Worm (Caenorhabditis elegans) whole organism, midembryonic: Measurements from ENCODE around the gene rga-9.

Experiments
- T22C8.4 ChIP-seq: fragments of 200-800 bp; sonication (Bioruptor generic); IDR thresholded peaks from 2 replicates; pipeline ENCODE4 v1.3.6; 2022; ENCODE audit warnings: missing genetic modification characterization, missing compliant biosample characterization
- cog-1 ChIP-seq: sonication (generic microtip); optimal IDR thresholded peaks from 2 replicates; lab custom pipeline; 2016; ENCODE audit warnings: missing genetic modification characterization, missing compliant biosample characterization
- flt-1 ChIP-seq: fragments of 200-800 bp; sonication (Bioruptor generic); IDR thresholded peaks from 2 replicates; pipeline ENCODE4 v1.3.6; 2022; ENCODE audit warnings: missing genetic modification characterization, missing compliant biosample characterization
- klf-2 ChIP-seq: fragments of 200-800 bp; sonication (Bioruptor generic); conservative IDR thresholded peaks from 2 replicates; pipeline ENCODE4 v1.3.6; 2022; ENCODE audit warnings: missing genetic modification reagents, missing genetic modification characterization, missing compliant biosample characterization
- med-1 ChIP-seq: sonication (generic microtip); optimal IDR thresholded peaks from 2 replicates; lab custom pipeline; 2017; ENCODE audit warnings: missing genetic modification characterization, mild to moderate bottlenecking, missing compliant biosample characterization, antibody characterized with exemption, missing genetic modification reagents; ENCODE audit not compliant: insufficient read depth
- ref-1 ChIP-seq: fragments of 200-800 bp; sonication (Bioruptor generic); conservative IDR thresholded peaks from 2 replicates; pipeline ENCODE4 v1.3.6; 2022; ENCODE audit warnings: missing genetic modification reagents, missing genetic modification characterization, missing compliant biosample characterization
- tab-1 ChIP-seq: fragments of 200-800 bp; sonication (Bioruptor generic); IDR thresholded peaks from 2 replicates; pipeline ENCODE4 v1.3.6; 2022; ENCODE audit warnings: missing genetic modification characterization, missing compliant biosample characterization
- ztf-23 ChIP-seq: fragments of 200-800 bp; sonication (Bioruptor generic); IDR thresholded peaks from 2 replicates; pipeline ENCODE4 v1.3.6; 2022; ENCODE audit warnings: missing genetic modification reagents, missing genetic modification characterization, missing compliant biosample characterization
- ztf-29 ChIP-seq: fragments of 200-800 bp; sonication (Bioruptor generic); IDR thresholded peaks from 2 replicates; pipeline ENCODE4 v1.3.6; 2022; ENCODE audit warnings: missing genetic modification reagents, missing genetic modification characterization, missing compliant biosample characterization

The rga-9 gene

DNA sequence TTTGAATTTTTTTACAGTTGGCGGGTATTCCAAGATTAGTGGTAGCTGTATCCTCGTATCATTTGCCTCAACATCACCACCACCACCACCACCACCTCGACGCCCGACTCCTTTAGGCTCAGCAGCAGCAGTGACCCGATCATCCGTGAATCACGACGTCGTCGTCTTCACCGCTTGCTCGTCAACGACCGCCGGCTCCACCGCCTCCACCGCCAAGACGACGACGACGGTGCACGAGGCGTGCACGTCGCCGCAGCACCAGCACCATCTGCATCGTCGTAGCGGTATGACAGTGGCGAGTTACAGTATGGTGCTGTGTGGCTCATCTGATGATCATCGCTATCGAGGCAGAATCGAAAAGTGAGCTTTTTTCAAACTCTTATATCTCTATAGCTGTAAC, at the start of gene rga-9:
rga-9 (plus strand) TSS at position 16 of the 400 bp plus-strand sequence.
- TF ChIP-seq tab-1 (GFP tag; lab: Robert Waterston, UW): 0 out of 2 replicates have a peak, but pooled peaks have one; percentile 11
- no peak for TF ChIP-seq klf-2 (GFP tag; lab: Robert Waterston, UW)
- no peak for TF ChIP-seq ztf-23 (GFP tag; lab: Robert Waterston, UW)
- TF ChIP-seq T22C8.4 (GFP tag; lab: Robert Waterston, UW): no peak

DNA sequence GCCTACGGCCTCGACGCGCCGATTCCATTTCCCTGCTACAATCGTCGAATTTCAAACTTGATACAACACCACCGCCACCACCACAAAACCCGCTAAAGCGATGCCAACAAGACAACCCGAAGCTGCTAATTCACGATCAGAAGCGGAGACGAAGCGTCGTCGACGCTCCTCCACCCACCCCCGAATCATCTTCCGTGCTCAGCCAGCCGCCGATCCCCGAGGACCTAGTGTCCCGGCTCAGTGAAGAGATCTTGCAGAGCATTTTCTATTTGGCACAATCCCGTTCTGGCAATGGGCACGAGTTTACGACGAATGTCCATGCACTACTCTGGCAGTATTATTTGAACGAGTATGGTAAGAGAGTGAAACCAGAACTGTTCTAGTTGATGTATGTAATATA, 49.4 kb upstream of the rga-9 start:
- TF ChIP-seq ztf-23 (GFP tag; lab: Robert Waterston, UW): no peak
- no peak for TF ChIP-seq T22C8.4 (GFP tag; lab: Robert Waterston, UW)

DNA sequence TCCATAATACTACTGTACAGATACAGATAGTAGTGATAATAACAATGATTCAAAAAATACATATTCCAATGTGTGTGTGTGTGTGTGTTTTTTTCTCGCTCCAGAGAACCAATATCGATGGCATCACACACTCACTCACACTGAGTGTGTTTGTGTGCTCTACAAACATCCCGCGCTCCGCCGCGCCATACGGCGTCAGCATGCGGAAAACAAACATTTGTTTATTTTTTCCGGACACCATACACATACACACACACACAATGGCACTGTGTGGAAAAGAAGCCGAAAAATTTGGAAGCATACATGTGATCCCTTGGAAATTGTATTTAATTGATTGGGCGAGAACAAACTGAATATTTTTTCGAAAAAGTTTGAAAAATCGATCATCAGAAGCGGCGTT, 49.0 kb upstream of the rga-9 start:
- TF ChIP-seq ztf-29 (no peak), ztf-23 (GFP tag; lab: Robert Waterston, UW) (no peak), med-1 (GFP tag; lab: Kevin White, UChicago) (no peak), ref-1 (no peak), cog-1 (tag; lab: Kevin White, UChicago) (no peak), klf-2 (GFP tag; lab: Robert Waterston, UW) (no peak)

DNA sequence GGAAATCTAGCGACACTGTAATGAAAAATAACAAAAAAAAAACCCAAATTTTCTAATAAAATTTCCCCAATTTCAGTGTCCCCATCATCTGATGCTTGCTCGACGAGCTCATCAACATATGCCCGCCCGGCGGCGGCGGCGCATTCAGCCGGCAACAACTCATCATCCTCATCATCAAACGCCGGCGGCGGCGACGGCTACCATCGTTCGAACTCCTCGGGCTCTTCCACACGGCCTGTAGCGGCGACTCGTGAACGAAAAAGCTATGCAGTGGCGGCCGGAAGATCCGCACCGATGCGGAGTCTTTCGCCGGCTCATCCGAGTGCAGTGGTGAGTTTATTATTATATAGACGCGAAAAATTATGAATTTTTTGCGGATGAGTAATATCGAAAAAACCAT, 47.9 kb upstream of the rga-9 start:
- no peak for TF ChIP-seq cog-1 (tag; lab: Kevin White, UChicago)
- no peak for TF ChIP-seq klf-2 (GFP tag; lab: Robert Waterston, UW)
- TF ChIP-seq tab-1 (GFP tag; lab: Robert Waterston, UW): no peak
- no peak for TF ChIP-seq ref-1
- TF ChIP-seq T22C8.4 (GFP tag; lab: Robert Waterston, UW): no peak
- no peak for TF ChIP-seq med-1 (GFP tag; lab: Kevin White, UChicago)
- no peak for TF ChIP-seq ztf-23 (GFP tag; lab: Robert Waterston, UW)
- TF ChIP-seq ztf-29: no peak

DNA sequence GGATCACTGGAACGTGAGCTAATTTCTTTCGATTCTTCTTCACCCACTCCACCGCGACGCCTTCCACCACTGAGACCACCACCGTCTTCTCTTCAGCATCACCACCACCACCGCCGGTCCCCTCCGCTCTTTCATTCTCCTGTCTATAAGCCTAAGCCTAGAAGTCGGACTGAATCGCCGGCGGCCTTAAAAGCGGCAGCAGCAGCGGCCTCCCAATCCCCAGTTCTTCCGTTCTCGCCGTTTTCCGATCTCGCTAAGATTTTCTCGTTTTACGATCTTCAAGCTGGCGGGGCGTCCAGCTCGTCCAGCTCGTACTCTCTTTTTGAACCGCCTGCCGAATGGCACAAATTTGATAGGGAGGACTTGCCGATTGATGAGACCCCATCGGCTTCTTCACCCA, 41.8 kb upstream of the rga-9 start:
- TF ChIP-seq klf-2 (GFP tag; lab: Robert Waterston, UW): no peak
- no peak for TF ChIP-seq med-1 (GFP tag; lab: Kevin White, UChicago)
- TF ChIP-seq tab-1 (GFP tag; lab: Robert Waterston, UW): no peak
- TF ChIP-seq T22C8.4 (GFP tag; lab: Robert Waterston, UW): no peak
- no peak for TF ChIP-seq cog-1 (tag; lab: Kevin White, UChicago)
- no peak for TF ChIP-seq ref-1
- no peak for TF ChIP-seq ztf-23 (GFP tag; lab: Robert Waterston, UW)

DNA sequence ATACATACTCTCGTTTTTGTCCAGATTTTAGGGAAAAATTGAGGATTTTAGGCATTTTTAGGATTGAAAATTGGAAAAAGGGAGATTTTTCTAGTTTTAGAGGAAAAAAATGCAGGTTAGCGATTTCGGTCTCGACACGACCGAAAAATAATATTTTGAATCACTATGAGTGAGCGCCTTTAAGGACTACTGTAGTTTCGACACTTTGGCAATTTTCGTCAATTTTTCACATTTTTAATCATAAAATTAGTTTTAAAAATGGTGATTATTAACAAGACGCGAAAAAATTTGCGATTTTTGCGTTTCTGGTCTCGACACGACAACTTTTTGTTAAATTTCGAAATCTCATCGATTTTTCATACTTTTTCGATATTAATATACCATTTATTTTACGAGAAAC, 41.2 kb upstream of the rga-9 start:
- no peak for TF ChIP-seq tab-1 (GFP tag; lab: Robert Waterston, UW)
- no peak for TF ChIP-seq cog-1 (tag; lab: Kevin White, UChicago)
- no peak for TF ChIP-seq med-1 (GFP tag; lab: Kevin White, UChicago)
- no peak for TF ChIP-seq ztf-23 (GFP tag; lab: Robert Waterston, UW)
- no peak for TF ChIP-seq klf-2 (GFP tag; lab: Robert Waterston, UW)

DNA sequence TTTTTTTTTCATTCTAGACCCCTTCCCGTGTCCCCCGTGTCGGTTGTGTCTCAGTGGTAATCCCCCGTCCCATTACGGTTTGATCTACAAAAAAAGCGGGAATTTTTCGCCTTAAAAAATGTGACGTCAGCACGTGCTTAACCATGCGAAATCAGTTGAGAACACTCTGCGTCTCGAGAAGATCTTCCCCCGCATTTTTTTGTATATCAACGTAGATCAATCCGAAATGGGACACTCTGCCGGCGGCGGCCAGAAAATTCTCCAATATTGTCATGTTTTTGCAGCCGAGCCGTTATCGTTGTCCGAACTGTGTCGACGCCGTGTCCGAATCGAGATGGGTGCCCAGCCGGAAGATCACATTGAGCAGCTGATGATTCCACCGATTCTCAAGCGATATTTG, 40.0 kb upstream of the rga-9 start:
- TF ChIP-seq ztf-29 (no peak), med-1 (GFP tag; lab: Kevin White, UChicago) (no peak), tab-1 (GFP tag; lab: Robert Waterston, UW) (no peak), T22C8.4 (GFP tag; lab: Robert Waterston, UW) (no peak), ref-1 (no peak), ztf-23 (GFP tag; lab: Robert Waterston, UW) (no peak), flt-1 (no peak), klf-2 (GFP tag; lab: Robert Waterston, UW) (no peak), cog-1 (tag; lab: Kevin White, UChicago) (no peak)

DNA sequence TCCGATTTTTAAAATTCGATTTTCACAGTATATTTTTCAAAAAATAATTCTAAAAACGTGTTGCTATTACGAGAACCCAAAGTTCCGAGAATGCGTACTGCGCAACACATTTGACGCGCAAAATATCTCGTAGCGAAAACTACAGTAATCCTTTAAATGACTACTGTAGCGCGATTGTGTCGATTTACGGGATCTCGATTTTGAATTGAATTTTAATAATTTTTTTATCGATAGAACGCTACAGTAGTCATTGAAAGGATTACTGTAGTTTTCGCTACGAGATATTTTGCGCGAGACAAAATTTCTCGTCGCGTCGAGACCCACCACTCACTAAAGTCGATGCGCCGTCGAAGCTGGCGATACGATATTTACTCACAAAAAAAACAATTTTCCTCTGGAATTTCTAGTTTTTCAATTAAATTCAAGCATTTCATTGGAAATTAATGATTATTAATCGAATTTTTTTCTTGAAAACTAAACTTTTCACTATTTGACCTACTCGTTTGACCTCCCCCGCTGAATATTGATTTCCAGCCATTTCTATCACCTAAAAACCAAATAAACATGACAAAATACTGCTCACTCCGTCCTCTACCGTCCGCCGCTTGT, 38.1 kb upstream of the rga-9 start, which contains the start of gene spsb-2:
spsb-2 (plus strand) TSS at position 559 of the 609 bp plus-strand sequence.
- TF ChIP-seq ztf-23 (GFP tag; lab: Robert Waterston, UW): no peak
- no peak for TF ChIP-seq klf-2 (GFP tag; lab: Robert Waterston, UW)
- no peak for TF ChIP-seq tab-1 (GFP tag; lab: Robert Waterston, UW)
- TF ChIP-seq ref-1: no peak
- no peak for TF ChIP-seq med-1 (GFP tag; lab: Kevin White, UChicago)
- no peak for TF ChIP-seq T22C8.4 (GFP tag; lab: Robert Waterston, UW)
- TF ChIP-seq ztf-29: no peak
- TF ChIP-seq cog-1 (tag; lab: Kevin White, UChicago): no peak
- TF ChIP-seq flt-1: no peak

DNA sequence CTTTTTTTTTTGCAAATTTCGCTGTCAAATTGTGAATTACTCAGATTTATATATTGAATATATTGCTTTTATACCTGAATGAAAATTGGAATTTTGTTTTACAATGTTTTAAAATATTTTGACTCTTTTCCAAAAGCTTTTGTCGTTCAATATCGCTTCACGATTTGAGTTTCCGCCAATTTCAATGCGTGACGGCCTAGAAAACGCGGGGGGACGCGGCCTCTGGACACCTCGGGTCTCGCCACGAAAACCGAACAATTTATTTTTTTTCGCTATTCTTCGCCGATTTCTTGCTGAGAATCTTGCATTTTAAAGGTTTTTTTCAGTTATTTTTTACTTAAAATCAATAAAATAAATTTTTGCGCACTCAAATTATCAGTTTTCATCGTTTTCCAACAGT, 35.3 kb upstream of the rga-9 start, which contains the start of gene Y46E12BL.2:
Y46E12BL.2 (plus strand) TSS at position 243 of the 400 bp plus-strand sequence.
- TF ChIP-seq tab-1 (GFP tag; lab: Robert Waterston, UW) (no peak), ztf-23 (GFP tag; lab: Robert Waterston, UW) (peak; percentile 70; the same call in 1 of the 2 replicates), ztf-29 (0 out of 2 replicates have a peak, but pooled peaks have one; percentile 53), flt-1 (peak; percentile 55; the same call in 1 of the 2 replicates), cog-1 (tag; lab: Kevin White, UChicago) (peak; percentile 13)

DNA sequence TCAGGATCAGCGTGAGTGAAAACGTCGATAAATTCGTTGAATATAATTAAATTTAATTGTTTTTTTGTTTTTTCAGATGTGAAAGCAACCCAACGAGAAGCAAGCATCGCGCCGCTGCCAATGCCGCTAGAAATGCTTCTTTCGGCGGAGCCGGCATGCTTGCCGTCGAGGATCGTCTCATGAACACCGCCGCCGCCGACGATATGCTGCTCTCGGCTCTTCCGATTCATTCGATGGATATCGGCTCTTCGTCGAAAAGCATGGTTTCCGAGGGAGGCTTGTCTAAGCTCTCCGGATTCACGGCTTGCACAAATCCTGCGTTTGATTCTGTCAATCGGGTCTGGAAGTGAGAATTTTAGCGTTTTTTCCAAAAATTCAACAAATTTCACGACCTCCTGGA, 34.8 kb upstream of the rga-9 start:
- no peak for TF ChIP-seq tab-1 (GFP tag; lab: Robert Waterston, UW)
- TF ChIP-seq flt-1: no peak
- TF ChIP-seq klf-2 (GFP tag; lab: Robert Waterston, UW): no peak
- TF ChIP-seq T22C8.4 (GFP tag; lab: Robert Waterston, UW): no peak
- no peak for TF ChIP-seq ztf-23 (GFP tag; lab: Robert Waterston, UW)
